Fruit fly (Drosophila melanogaster) whole organism, embryonic: ENCODE data around the gene CG6481.

Experiments
- Asciz ChIP-seq: fragments of 200-800 bp; sonication (Bioruptor generic); optimal IDR thresholded peaks from 2 replicates; lab custom pipeline; 2017; ENCODE audit warnings: missing biosample characterization, mild to moderate bottlenecking, missing genetic modification characterization, missing genetic modification reagents
- CG10366 ChIP-seq: fragments of 200-800 bp; sonication (Bioruptor generic); IDR thresholded peaks from 2 replicates; pipeline ENCODE4 v1.3.6; 2022; ENCODE audit warnings: missing biosample characterization, missing genetic modification characterization
- CG11723 ChIP-seq: fragments of 200-800 bp; sonication (Bioruptor generic); optimal IDR thresholded peaks from 2 replicates; lab custom pipeline; 2017; ENCODE audit warnings: missing biosample characterization, mild to moderate bottlenecking, missing genetic modification characterization
- CG12744 ChIP-seq: fragments of 200-800 bp; sonication (Bioruptor generic); optimal IDR thresholded peaks from 2 replicates; lab custom pipeline; 2016; ENCODE audit warnings: missing biosample characterization, missing genetic modification characterization
- CG14441 ChIP-seq: fragments of 200-800 bp; sonication (Bioruptor generic); IDR thresholded peaks from 2 replicates; pipeline ENCODE4 v1.3.6; 2022; ENCODE audit warnings: missing biosample characterization, missing genetic modification characterization
- CG14710 ChIP-seq: fragments of 200-800 bp; sonication (Bioruptor generic); optimal IDR thresholded peaks from 3 replicates; lab custom pipeline; 2019; ENCODE audit warnings: missing biosample characterization, mild to moderate bottlenecking, missing genetic modification characterization, moderate library complexity
- CG14860 ChIP-seq: fragments of 200-800 bp; sonication (Bioruptor generic); IDR thresholded peaks from 3 replicates; pipeline ENCODE4 v1.3.6; 2022; ENCODE audit warnings: missing biosample characterization, missing genetic modification characterization; ENCODE audit not compliant: partially characterized antibody
- CG14965 ChIP-seq: fragments of 200-800 bp; sonication (Bioruptor generic); optimal IDR thresholded peaks from 2 replicates; lab custom pipeline; 2016; ENCODE audit warnings: missing biosample characterization, missing genetic modification characterization, borderline replicate concordance
- CG15269 ChIP-seq: fragments of 200-800 bp; sonication (Bioruptor generic); optimal IDR thresholded peaks from 2 replicates; lab custom pipeline; 2018; ENCODE audit warnings: missing biosample characterization, mild to moderate bottlenecking, missing genetic modification characterization, moderate library complexity
- CG2889 ChIP-seq: fragments of 200-800 bp; sonication (Bioruptor generic); IDR thresholded peaks from 3 replicates; pipeline ENCODE4 v1.3.6; 2022; ENCODE audit warnings: missing biosample characterization, missing genetic modification characterization
- CG31224 ChIP-seq: fragments of 200-800 bp; sonication (Bioruptor generic); IDR thresholded peaks from 2 replicates; pipeline ENCODE4 v1.3.6; 2022; ENCODE audit warnings: missing biosample characterization, missing genetic modification characterization
- CG33557 ChIP-seq: fragments of 200-800 bp; sonication (Bioruptor generic); optimal IDR thresholded peaks from 2 replicates; lab custom pipeline; 2019; ENCODE audit warnings: missing biosample characterization, mild to moderate bottlenecking, missing genetic modification characterization, moderate library complexity
- CG3838 ChIP-seq: fragments of 200-800 bp; sonication (Bioruptor generic); optimal IDR thresholded peaks from 3 replicates; lab custom pipeline; 2016; ENCODE audit warnings: missing biosample characterization, missing genetic modification characterization
- CG4282 ChIP-seq: fragments of 200-800 bp; sonication (Bioruptor generic); optimal IDR thresholded peaks from 2 replicates; lab custom pipeline; 2016; ENCODE audit warnings: missing biosample characterization, missing genetic modification characterization
- CG43689 ChIP-seq: fragments of 200-800 bp; sonication (Bioruptor generic); IDR thresholded peaks from 2 replicates; pipeline ENCODE4 v1.3.6; 2022; ENCODE audit warnings: missing biosample characterization, missing genetic modification characterization
- CG7963 ChIP-seq: fragments of 200-800 bp; sonication (Bioruptor generic); IDR thresholded peaks from 3 replicates; pipeline ENCODE4 v1.3.6; 2022; ENCODE audit warnings: missing biosample characterization, missing genetic modification characterization; ENCODE audit not compliant: partially characterized antibody
- CG8281 ChIP-seq: fragments of 200-800 bp; sonication (Bioruptor generic); optimal IDR thresholded peaks from 2 replicates; lab custom pipeline; 2018; ENCODE audit warnings: missing biosample characterization, mild to moderate bottlenecking, missing genetic modification characterization, moderate library complexity
- CG8924 ChIP-seq: fragments of 200-800 bp; optimal IDR thresholded peaks from 3 replicates; lab custom pipeline; 2019; ENCODE audit warnings: missing biosample characterization, mild to moderate bottlenecking, missing genetic modification characterization, moderate library complexity
- CG9609 ChIP-seq: fragments of 200-800 bp; sonication (Bioruptor generic); optimal IDR thresholded peaks from 3 replicates; lab custom pipeline; 2016; ENCODE audit warnings: missing biosample characterization, missing genetic modification characterization
- Camta ChIP-seq: fragments of 200-800 bp; sonication (Bioruptor generic); optimal IDR thresholded peaks from 2 replicates; lab custom pipeline; 2016; ENCODE audit warnings: missing biosample characterization, missing genetic modification characterization
- CkIIα-i1 ChIP-seq: fragments of 200-800 bp; sonication (Bioruptor generic); IDR thresholded peaks from 2 replicates; pipeline ENCODE4 v1.3.6; 2022; ENCODE audit warnings: missing biosample characterization, missing genetic modification characterization
- ERR ChIP-seq: fragments of 200-800 bp; sonication (Bioruptor generic); optimal IDR thresholded peaks from 2 replicates; lab custom pipeline; 2016; ENCODE audit warnings: missing biosample characterization, missing genetic modification characterization
- Hr51 ChIP-seq, 2 experiments: fragments of 200-800 bp; sonication (Bioruptor generic); optimal IDR thresholded peaks; 2 replicates in 1 of 2; 3 replicates in 1 of 2; lab custom pipeline; 2016 to 2018; ENCODE audit warnings: missing biosample characterization in 2 of 2, missing genetic modification characterization in 2 of 2, mild to moderate bottlenecking in 1 of 2, moderate library complexity in 1 of 2
- MESR4 ChIP-seq: fragments of 200-800 bp; sonication (Bioruptor generic); optimal IDR thresholded peaks from 2 replicates; lab custom pipeline; 2018; ENCODE audit warnings: missing biosample characterization, mild to moderate bottlenecking, missing genetic modification characterization, moderate library complexity
- Mad ChIP-seq: fragments of 200-800 bp; sonication (Bioruptor generic); optimal IDR thresholded peaks from 2 replicates; lab custom pipeline; 2016; ENCODE audit warnings: missing biosample characterization, missing genetic modification characterization
- NC2α ChIP-seq: fragments of 200-800 bp; sonication (Bioruptor generic); optimal IDR thresholded peaks from 2 replicates; lab custom pipeline; 2016; ENCODE audit warnings: missing biosample characterization, missing genetic modification characterization
- NFAT ChIP-seq: fragments of 200-800 bp; sonication (Bioruptor generic); IDR thresholded peaks from 2 replicates; pipeline ENCODE4 v1.3.6; 2022; ENCODE audit warnings: missing biosample characterization, missing genetic modification characterization
- Poxn ChIP-seq: fragments of 200-800 bp; sonication (Bioruptor generic); IDR thresholded peaks from 2 replicates; pipeline ENCODE4 v1.3.6; 2022; ENCODE audit warnings: missing biosample characterization, missing genetic modification characterization
- Scr ChIP-seq: fragments of 200-800 bp; sonication (Bioruptor generic); IDR thresholded peaks from 2 replicates; pipeline ENCODE4 v1.3.6; 2022; ENCODE audit warnings: missing biosample characterization, missing genetic modification characterization; ENCODE audit not compliant: partially characterized antibody
- Sox102F ChIP-seq: fragments of 200-800 bp; sonication (Bioruptor generic); optimal IDR thresholded peaks from 2 replicates; lab custom pipeline; 2018; ENCODE audit warnings: missing biosample characterization, mild to moderate bottlenecking, missing genetic modification characterization, moderate library complexity
- Usf ChIP-seq: fragments of 200-800 bp; sonication (Bioruptor generic); optimal IDR thresholded peaks from 2 replicates; lab custom pipeline; 2017; ENCODE audit warnings: missing genotype, missing biosample characterization, missing genetic modification characterization
- abd-A ChIP-seq: fragments of 200-800 bp; sonication (Bioruptor generic); optimal IDR thresholded peaks from 3 replicates; lab custom pipeline; 2019; ENCODE audit warnings: missing biosample characterization, mild to moderate bottlenecking, missing genetic modification characterization, moderate library complexity
- crol ChIP-seq: fragments of 200-800 bp; sonication (Bioruptor generic); IDR thresholded peaks from 2 replicates; pipeline ENCODE4 v1.3.6; 2022; ENCODE audit warnings: missing biosample characterization, missing genetic modification characterization
- crp ChIP-seq, 2 experiments: fragments of 200-800 bp; sonication (Bioruptor generic); optimal IDR thresholded peaks; 2 replicates in 1 of 2; 3 replicates in 1 of 2; lab custom pipeline; 2017; ENCODE audit warnings: missing biosample characterization in 2 of 2, missing genetic modification characterization in 2 of 2, mild to moderate bottlenecking in 1 of 2, moderate library complexity in 1 of 2
- dpn ChIP-seq, 2 experiments: fragments of 200-800 bp; sonication (Bioruptor generic); optimal IDR thresholded peaks; 3 replicates each; lab custom pipeline; 2016; ENCODE audit warnings: missing biosample characterization in 2 of 2, missing genetic modification characterization in 2 of 2
- esg ChIP-seq: fragments of 200-800 bp; sonication (Bioruptor generic); conservative IDR thresholded peaks from 2 replicates; pipeline ENCODE4 v1.3.6; 2022; ENCODE audit warnings: missing biosample characterization, missing genetic modification characterization
- eve ChIP-seq, 2 experiments: fragments of >200 bp; optimal IDR thresholded peaks; 2 replicates each; lab custom pipeline; 2017; ENCODE audit warnings: missing biosample characterization in 2 of 2, missing genetic modification characterization in 2 of 2
- fu2 ChIP-seq: fragments of 200-800 bp; sonication (Bioruptor generic); optimal IDR thresholded peaks from 2 replicates; lab custom pipeline; 2016; ENCODE audit warnings: missing biosample characterization, missing genetic modification characterization
- gem ChIP-seq: fragments of 200-800 bp; sonication (Bioruptor generic); optimal IDR thresholded peaks from 2 replicates; lab custom pipeline; 2019; ENCODE audit warnings: missing biosample characterization, mild to moderate bottlenecking, missing genetic modification characterization, moderate library complexity
- grau ChIP-seq: fragments of 200-800 bp; optimal IDR thresholded peaks from 3 replicates; lab custom pipeline; 2019; ENCODE audit warnings: missing biosample characterization, mild to moderate bottlenecking, missing genetic modification characterization, moderate library complexity
- her ChIP-seq: fragments of 200-800 bp; sonication (Bioruptor generic); optimal IDR thresholded peaks from 2 replicates; lab custom pipeline; 2016; ENCODE audit warnings: missing biosample characterization, missing genetic modification characterization
- klu ChIP-seq: fragments of 200-800 bp; sonication (Bioruptor generic); IDR thresholded peaks from 2 replicates; pipeline ENCODE4 v1.3.6; 2022; ENCODE audit warnings: missing biosample characterization, missing genetic modification characterization
- lmd ChIP-seq: fragments of 200-800 bp; sonication (Bioruptor generic); IDR thresholded peaks from 2 replicates; pipeline ENCODE4 v1.3.6; 2022; ENCODE audit warnings: missing biosample characterization, missing genetic modification characterization
- lola ChIP-seq, 3 experiments: fragments of >200 bp in 2 of 3; fragments of 200-800 bp in 1 of 3; sonication (Bioruptor generic) in 1 of 3; optimal IDR thresholded peaks; 2 replicates each; lab custom pipeline; 2017 to 2019; ENCODE audit warnings: missing biosample characterization in 3 of 3, missing genetic modification characterization in 3 of 3, mild to moderate bottlenecking in 1 of 3, moderate library complexity in 1 of 3
- mld ChIP-seq: fragments of 200-800 bp; sonication (Bioruptor generic); IDR thresholded peaks from 3 replicates; pipeline ENCODE4 v1.3.6; 2022; ENCODE audit warnings: missing biosample characterization, missing genetic modification characterization; ENCODE audit not compliant: partially characterized antibody
- pum ChIP-seq: fragments of 200-800 bp; sonication (Bioruptor generic); optimal IDR thresholded peaks from 2 replicates; lab custom pipeline; 2016; ENCODE audit warnings: missing biosample characterization, missing genetic modification characterization
- sima ChIP-seq: fragments of 200-800 bp; sonication (Bioruptor generic); optimal IDR thresholded peaks from 2 replicates; lab custom pipeline; 2016; ENCODE audit warnings: missing biosample characterization, missing genetic modification characterization
- slp2 ChIP-seq: fragments of 200-800 bp; sonication (Bioruptor generic); optimal IDR thresholded peaks from 2 replicates; lab custom pipeline; 2016; ENCODE audit warnings: missing biosample characterization, missing genetic modification characterization
- tgo ChIP-seq: fragments of 200-800 bp; sonication (Bioruptor generic); IDR thresholded peaks from 3 replicates; pipeline ENCODE4 v1.3.6; 2022; ENCODE audit warnings: missing biosample characterization, missing genetic modification characterization
- vnd ChIP-seq: fragments of 200-800 bp; sonication (Bioruptor generic); IDR thresholded peaks from 3 replicates; pipeline ENCODE4 v1.3.6; 2022; ENCODE audit warnings: missing biosample characterization, missing genetic modification characterization; ENCODE audit not compliant: partially characterized antibody
- vvl ChIP-seq: fragments of 200-800 bp; sonication (Bioruptor generic); IDR thresholded peaks from 2 replicates; pipeline ENCODE4 v1.3.6; 2022; ENCODE audit warnings: missing biosample characterization, missing genetic modification characterization

Gene CG6481

dm6 chrX:18552451-18552850 lies 30.2 kb upstream of the CG6481 start (continued):
- TF ChIP-seq sima (GFP tag; lab: Kevin White, UChicago) (no peak), crp (GFP tag; optimal IDR thresholded peaks at IDR 0.05; lab: Kevin White, UChicago) (no peak), CG4282 (GFP tag; lab: Kevin White, UChicago) (no peak), MESR4 (GFP tag; lab: Kevin White, UChicago) (no peak), pum (GFP tag; lab: Kevin White, UChicago) (no peak), CG2889 (GFP tag; lab: Robert Waterston, UW) (no peak), CG11723 (GFP tag; lab: Kevin White, UChicago) (no peak), vvl (GFP tag; lab: Robert Waterston, UW) (no peak), CG43689 (GFP tag; lab: Robert Waterston, UW) (no peak), CG31224 (no peak), her (GFP tag; lab: Kevin White, UChicago) (no peak), vnd (GFP tag; lab: Robert Waterston, UW) (no peak), tgo (GFP tag; lab: Robert Waterston, UW) (peak; percentile 33; the same call in 1 of the 3 replicates), CG10366 (GFP tag; lab: Robert Waterston, UW) (no peak), CG12744 (GFP tag; lab: Kevin White, UChicago) (no peak), CG3838 (GFP tag; lab: Kevin White, UChicago) (no peak), mld (GFP tag; lab: Robert Waterston, UW) (no peak), Mad (GFP tag; lab: Kevin White, UChicago) (no peak), Poxn (no peak), lmd (GFP tag; lab: Robert Waterston, UW) (peak; percentile 46; the same call in 1 of the 2 replicates), Camta (GFP tag; lab: Kevin White, UChicago) (no peak), fu2 (no peak), klu (GFP tag; lab: Robert Waterston, UW) (no peak), NC2α (GFP tag; lab: Kevin White, UChicago) (no peak), lola (GFP tag; optimal IDR thresholded peaks at IDR 0.05; lab: Kevin White, UChicago) (peak in 1 of 3 experiments; percentile 59), CG15269 (tag; lab: Kevin White, UChicago) (peak; percentile 19), Usf (GFP tag; lab: Kevin White, UChicago) (no peak), CG33557 (GFP tag; lab: Kevin White, UChicago) (no peak), slp2 (no peak), CG8281 (tag; lab: Kevin White, UChicago) (no peak), CG14860 (GFP tag; lab: Robert Waterston, UW) (no peak), Asciz (no peak), dpn (GFP tag; optimal IDR thresholded peaks at IDR 0.05; lab: Kevin White, UChicago) (no peak), crol (GFP tag; lab: Robert Waterston, UW) (no peak), CG7963 (no peak), CG9609 (GFP tag; lab: Kevin White, UChicago) (no peak), eve (GFP tag; optimal IDR thresholded peaks at IDR 0.05; lab: Kevin White, UChicago) (no peak), abd-A (tag; lab: Kevin White, UChicago) (no peak), gem (tag; lab: Kevin White, UChicago) (peak; percentile 63), CG14710 (tag; lab: Kevin White, UChicago) (peak; percentile 27), NFAT (GFP tag; lab: Robert Waterston, UW) (no peak), esg (GFP tag; lab: Robert Waterston, UW) (peak; percentile 23; the same call in 1 of the 2 replicates), CkIIα-i1 (GFP tag; lab: Robert Waterston, UW) (no peak), ERR (GFP tag; lab: Kevin White, UChicago) (no peak), CG14441 (GFP tag; lab: Robert Waterston, UW) (no peak), grau (peak; percentile 14), Hr51 (GFP tag; optimal IDR thresholded peaks at IDR 0.05; lab: Kevin White, UChicago) (peak in 1 of 2 experiments; percentile 46), CG8924 (tag; lab: Kevin White, UChicago) (no peak), CG14965 (no peak), Scr (GFP tag; lab: Robert Waterston, UW) (no peak), Sox102F (peak; percentile 61)
